Fruit fly (Drosophila melanogaster): ENCODE results near the gene boil.

DNA sequence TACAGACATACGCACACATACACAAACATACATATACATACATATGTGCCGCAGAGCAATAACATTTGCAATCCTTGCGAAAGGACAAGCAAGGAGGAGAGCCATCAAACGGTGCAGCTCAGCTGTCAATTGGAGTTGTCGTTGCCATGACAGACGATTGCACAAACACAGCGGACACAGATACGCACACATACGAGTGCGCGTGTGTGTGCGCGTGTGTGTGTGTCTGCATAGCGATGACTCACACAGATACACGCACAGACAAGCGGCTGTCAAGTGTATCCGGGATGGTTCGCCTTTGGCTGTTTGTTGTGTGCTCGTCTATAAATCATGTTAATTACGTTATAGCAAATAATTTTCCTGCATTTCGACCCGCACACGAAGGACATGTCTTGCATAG is 15.2 kb upstream of the boil start:
- TF ChIP-seq psq (optimal IDR thresholded peaks at IDR 0.05) (no peak), pan (optimal IDR thresholded peaks at IDR 0.05) (no peak), Dll (optimal IDR thresholded peaks at IDR 0.05) (no peak), CG8478 (optimal IDR thresholded peaks at IDR 0.05) (no peak)
